Fruit fly (Drosophila melanogaster): ENCODE results near the gene Adgf-C.
A peak's percentile ranks its signal among the peaks of the same experiment; 100 is the strongest.

Adgf-C gene

dm6 chr3R:13686371-13687211 is 20.0 kb upstream of the Adgf-C start, which contains the start of gene omd:
omd (minus strand) TSS chr3R:13687210.
- TF ChIP-seq CG17801 (GFP tag; optimal IDR thresholded peaks at IDR 0.05; ENCODE audit: partially characterized antibody): no peak

dm6 chr3R:13693753-13694152 is 12.8 kb upstream of the Adgf-C start, which contains the start of gene CG14367:
CG14367 (plus strand) TSS chr3R:13694053.
- no peak for TF ChIP-seq CG17801 (GFP tag; optimal IDR thresholded peaks at IDR 0.05; ENCODE audit: partially characterized antibody)

dm6 chr3R:13699350-13699749 is 7.2 kb upstream of the Adgf-C start:
- no peak for TF ChIP-seq CG17801 (GFP tag; optimal IDR thresholded peaks at IDR 0.05; ENCODE audit: partially characterized antibody)

- no peak for TF ChIP-seq CG17801 (GFP tag; optimal IDR thresholded peaks at IDR 0.05; ENCODE audit: partially characterized antibody)
Measured at dm6 chr3R:13700192-13700591, 6.4 kb upstream of the Adgf-C start, which contains the start of gene ninaB. ninaB (plus strand) TSS chr3R:13700565.

- TF ChIP-seq CG17801 (GFP tag; optimal IDR thresholded peaks at IDR 0.05; ENCODE audit: partially characterized antibody): no peak
Measured at dm6 chr3R:13700738-13701137, 5.8 kb upstream of the Adgf-C start, which contains the start of gene f-cup. f-cup (minus strand) TSS chr3R:13700838.

- no peak for TF ChIP-seq CG17801 (GFP tag; optimal IDR thresholded peaks at IDR 0.05; ENCODE audit: partially characterized antibody)
Measured at dm6 chr3R:13705292-13705885, 1.2 kb upstream of the Adgf-C start, which contains the start of gene Adgf-D. Adgf-D (minus strand) TSS chr3R:13705402.

dm6 chr3R:13709839-13710238 is 3.3 kb downstream of the Adgf-C start, which contains the start of gene Argp:
Argp (minus strand) TSS chr3R:13709939.
- TF ChIP-seq CG17801 (GFP tag; optimal IDR thresholded peaks at IDR 0.05; ENCODE audit: partially characterized antibody): no peak

- peak; percentile 34 for TF ChIP-seq CG17801 (GFP tag; optimal IDR thresholded peaks at IDR 0.05; ENCODE audit: partially characterized antibody)
Measured at dm6 chr3R:13710645-13711044, 4.1 kb downstream of the Adgf-C start.

- no peak for TF ChIP-seq CG17801 (GFP tag; optimal IDR thresholded peaks at IDR 0.05; ENCODE audit: partially characterized antibody)
Measured at dm6 chr3R:13711735-13712134, 5.2 kb downstream of the Adgf-C start, which contains the start of the genes primo-1 and primo-2. primo-1 (minus strand) TSS chr3R:13711835. primo-2 (minus strand) TSS chr3R:13711835.

- no peak for TF ChIP-seq CG17801 (GFP tag; optimal IDR thresholded peaks at IDR 0.05; ENCODE audit: partially characterized antibody)
Measured at dm6 chr3R:13713541-13713940, 7.0 kb downstream of the Adgf-C start.

dm6 chr3R:13713984-13714532 is 7.5 kb downstream of the Adgf-C start:
- TF ChIP-seq CG17801 (GFP tag; optimal IDR thresholded peaks at IDR 0.05; ENCODE audit: partially characterized antibody): no peak

dm6 chr3R:13715012-13715673 is 8.6 kb downstream of the Adgf-C start, which contains the start of gene kmr:
kmr (plus strand) TSS chr3R:13715207.
- TF ChIP-seq CG17801 (GFP tag; optimal IDR thresholded peaks at IDR 0.05; ENCODE audit: partially characterized antibody): peak; percentile 71

- no peak for TF ChIP-seq CG17801 (GFP tag; optimal IDR thresholded peaks at IDR 0.05; ENCODE audit: partially characterized antibody)
Measured at dm6 chr3R:13715674-13716454, 9.3 kb downstream of the Adgf-C start.

- TF ChIP-seq CG17801 (GFP tag; optimal IDR thresholded peaks at IDR 0.05; ENCODE audit: partially characterized antibody): no peak
Measured at dm6 chr3R:13716827-13717226, 10.3 kb downstream of the Adgf-C start.

Measured in ovary, adult (tissue).